Worm (Caenorhabditis elegans) whole organism, early embryonic: ENCODE results near the gene C01G6.4.

Experiments used
- B0310.2 ChIP-seq: sonication (generic microtip); optimal IDR thresholded peaks from 2 replicates; lab custom pipeline; 2016; ENCODE audit warnings: mild to moderate bottlenecking, missing genetic modification characterization, missing compliant biosample characterization
- F13C5.2 ChIP-seq: sonication (generic microtip); optimal IDR thresholded peaks from 2 replicates; lab custom pipeline; 2017; ENCODE audit warnings: mild to moderate bottlenecking, missing genetic modification characterization, inconsistent platforms, missing compliant biosample characterization
- ama-1 ChIP-seq: fragments of 150-350 bp; optimal IDR thresholded peaks from 2 replicates; lab custom pipeline; 2014
- ceh-13 ChIP-seq: fragments of 200-800 bp; sonication (Bioruptor generic); optimal IDR thresholded peaks from 2 replicates; lab custom pipeline; 2018; ENCODE audit warnings: mild to moderate bottlenecking, missing genetic modification characterization, missing compliant biosample characterization
- ceh-36 ChIP-seq: sonication (generic microtip); optimal IDR thresholded peaks from 2 replicates; lab custom pipeline; 2016; ENCODE audit warnings: missing genetic modification characterization, inconsistent platforms, missing compliant biosample characterization
- ets-7 ChIP-seq: sonication (generic microtip); optimal IDR thresholded peaks from 2 replicates; lab custom pipeline; 2016; ENCODE audit warnings: missing genotype, missing genetic modification characterization, missing compliant biosample characterization
- pes-1 ChIP-seq: fragments of 200-800 bp; sonication (Bioruptor generic); IDR thresholded peaks from 2 replicates; pipeline ENCODE4 v1.3.6; 2022; ENCODE audit warnings: missing genetic modification reagents, missing genetic modification characterization, missing compliant biosample characterization
- scrt-1 ChIP-seq: fragments of 200-800 bp; sonication (Bioruptor generic); IDR thresholded peaks from 2 replicates; pipeline ENCODE4 v1.3.6; 2022; ENCODE audit warnings: missing genetic modification characterization, missing compliant biosample characterization
- tbx-11 ChIP-seq: fragments of 200-800 bp; sonication (Bioruptor generic); IDR thresholded peaks from 2 replicates; pipeline ENCODE4 v1.3.6; 2022; ENCODE audit warnings: missing genetic modification characterization, missing compliant biosample characterization
- tbx-37 ChIP-seq: fragments of 200-800 bp; sonication (Bioruptor generic); conservative IDR thresholded peaks from 2 replicates; pipeline ENCODE4 v1.3.6; 2022; ENCODE audit warnings: missing genetic modification reagents, missing genetic modification characterization, missing compliant biosample characterization
- tra-4 ChIP-seq: sonication (generic microtip); optimal IDR thresholded peaks from 2 replicates; lab custom pipeline; 2017; ENCODE audit warnings: missing genetic modification characterization, missing compliant biosample characterization

DNA sequence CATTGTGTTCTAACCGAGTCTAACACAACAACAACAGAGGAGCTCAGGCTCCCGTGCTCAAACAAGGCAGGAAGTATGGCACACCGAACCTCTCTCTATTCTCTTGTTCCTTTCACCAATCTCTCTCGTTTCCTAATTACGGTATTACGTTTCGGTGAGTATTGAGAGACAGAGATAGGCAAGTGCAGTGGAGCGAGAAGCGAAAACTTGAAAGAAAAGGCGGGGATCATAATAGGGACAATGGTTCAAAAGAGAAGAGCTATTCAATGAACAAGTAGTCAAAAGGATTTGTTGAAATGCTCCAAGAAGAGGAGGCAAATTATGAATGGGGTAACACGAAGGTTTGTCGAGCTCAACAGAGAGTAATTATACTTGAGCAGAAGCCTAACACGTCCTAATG, 40.5 kb upstream of the C01G6.4 start:
- no peak for TF ChIP-seq tbx-37 (GFP tag; lab: Robert Waterston, UW)
- no peak for TF ChIP-seq pes-1 (GFP tag; lab: Robert Waterston, UW)
- no peak for TF ChIP-seq tbx-11 (GFP tag; lab: Robert Waterston, UW)
- TF ChIP-seq ama-1 (lab: Kevin White, UChicago): no peak
- no peak for TF ChIP-seq scrt-1
- no peak for TF ChIP-seq ets-7 (tag; lab: Kevin White, UChicago)
- TF ChIP-seq F13C5.2: no peak
- TF ChIP-seq B0310.2 (tag; lab: Kevin White, UChicago): no peak
- TF ChIP-seq ceh-13 (GFP tag; lab: Kevin White, UChicago): no peak
- no peak for TF ChIP-seq ceh-36 (tag; lab: Kevin White, UChicago)
- no peak for TF ChIP-seq tra-4 (tag; lab: Kevin White, UChicago)
